Worm (Caenorhabditis elegans) whole organism, midembryonic: ENCODE data around the gene clip-1.

Experiments used
- T22C8.4 ChIP-seq: fragments of 200-800 bp; sonication (Bioruptor generic); IDR thresholded peaks from 2 replicates; pipeline ENCODE4 v1.3.6; 2022; ENCODE audit warnings: missing genetic modification characterization, missing compliant biosample characterization
- cog-1 ChIP-seq: sonication (generic microtip); optimal IDR thresholded peaks from 2 replicates; lab custom pipeline; 2016; ENCODE audit warnings: missing genetic modification characterization, missing compliant biosample characterization
- flt-1 ChIP-seq: fragments of 200-800 bp; sonication (Bioruptor generic); IDR thresholded peaks from 2 replicates; pipeline ENCODE4 v1.3.6; 2022; ENCODE audit warnings: missing genetic modification characterization, missing compliant biosample characterization
- klf-2 ChIP-seq: fragments of 200-800 bp; sonication (Bioruptor generic); conservative IDR thresholded peaks from 2 replicates; pipeline ENCODE4 v1.3.6; 2022; ENCODE audit warnings: missing genetic modification reagents, missing genetic modification characterization, missing compliant biosample characterization
- med-1 ChIP-seq: sonication (generic microtip); optimal IDR thresholded peaks from 2 replicates; lab custom pipeline; 2017; ENCODE audit warnings: missing genetic modification characterization, mild to moderate bottlenecking, missing compliant biosample characterization, antibody characterized with exemption, missing genetic modification reagents; ENCODE audit not compliant: insufficient read depth
- ref-1 ChIP-seq: fragments of 200-800 bp; sonication (Bioruptor generic); conservative IDR thresholded peaks from 2 replicates; pipeline ENCODE4 v1.3.6; 2022; ENCODE audit warnings: missing genetic modification reagents, missing genetic modification characterization, missing compliant biosample characterization
- tab-1 ChIP-seq: fragments of 200-800 bp; sonication (Bioruptor generic); IDR thresholded peaks from 2 replicates; pipeline ENCODE4 v1.3.6; 2022; ENCODE audit warnings: missing genetic modification characterization, missing compliant biosample characterization
- ztf-23 ChIP-seq: fragments of 200-800 bp; sonication (Bioruptor generic); IDR thresholded peaks from 2 replicates; pipeline ENCODE4 v1.3.6; 2022; ENCODE audit warnings: missing genetic modification reagents, missing genetic modification characterization, missing compliant biosample characterization
- ztf-29 ChIP-seq: fragments of 200-800 bp; sonication (Bioruptor generic); IDR thresholded peaks from 2 replicates; pipeline ENCODE4 v1.3.6; 2022; ENCODE audit warnings: missing genetic modification reagents, missing genetic modification characterization, missing compliant biosample characterization

- TF ChIP-seq ref-1 (GFP tag; lab: Robert Waterston, UW) (no peak), tab-1 (GFP tag; lab: Robert Waterston, UW) (no peak), cog-1 (tag; lab: Kevin White, UChicago) (no peak), ztf-29 (GFP tag; lab: Robert Waterston, UW) (no peak), T22C8.4 (GFP tag; lab: Robert Waterston, UW) (no peak), ztf-23 (GFP tag; lab: Robert Waterston, UW) (no peak), flt-1 (no peak), klf-2 (GFP tag; lab: Robert Waterston, UW) (no peak), med-1 (GFP tag; lab: Kevin White, UChicago) (no peak)
Measured at ce11 chrIII:9277803-9278202, 8.9 kb upstream of the clip-1 start.
